Worm (Caenorhabditis elegans) whole organism, L4 larva: ENCODE results near the gene C34H4.5.

Experiments
- R02D3.7 ChIP-seq: fragments of 150-350 bp; sonication (generic microtip); optimal IDR thresholded peaks from 3 replicates; lab custom pipeline; 2014; ENCODE audit warnings: missing biosample characterization, missing genetic modification characterization
- ZK337.2 ChIP-seq: fragments of 200-800 bp; sonication (Bioruptor generic); IDR thresholded peaks from 2 replicates; pipeline ENCODE4 v1.3.6; 2022; ENCODE audit warnings: missing genetic modification reagents, missing genetic modification characterization, missing compliant biosample characterization
- ceh-62 ChIP-seq: sonication (generic microtip); optimal IDR thresholded peaks from 2 replicates; lab custom pipeline; 2017; ENCODE audit warnings: missing biosample characterization, missing genetic modification characterization
- ces-1 ChIP-seq: fragments of 150-350 bp; sonication (generic microtip); optimal IDR thresholded peaks from 4 replicates; lab custom pipeline; 2014; ENCODE audit warnings: missing biosample characterization, missing genetic modification reagents, missing genetic modification characterization
- daf-12 ChIP-seq: fragments of 150-350 bp; optimal IDR thresholded peaks from 2 replicates; lab custom pipeline; 2014; ENCODE audit warnings: missing biosample characterization, missing genetic modification reagents, missing genetic modification characterization
- daf-8 ChIP-seq: fragments of 200-800 bp; sonication (Bioruptor generic); IDR thresholded peaks from 2 replicates; pipeline ENCODE4 v1.3.6; 2022; ENCODE audit warnings: missing genetic modification characterization, missing compliant biosample characterization
- dmd-9 ChIP-seq: fragments of 200-800 bp; sonication (Bioruptor generic); IDR thresholded peaks from 2 replicates; pipeline ENCODE4 v1.3.6; 2022; ENCODE audit warnings: missing genetic modification reagents, missing genetic modification characterization, missing compliant biosample characterization
- fos-1 ChIP-seq: fragments of 150-350 bp; optimal IDR thresholded peaks from 2 replicates; lab custom pipeline; 2014; ENCODE audit warnings: missing biosample characterization, missing genetic modification characterization
- gei-8 ChIP-seq: fragments of 200-800 bp; sonication (Bioruptor generic); optimal IDR thresholded peaks from 2 replicates; lab custom pipeline; 2018; ENCODE audit warnings: mild to moderate bottlenecking, missing genetic modification characterization, missing compliant biosample characterization
- lin-1 ChIP-seq: fragments of 200-800 bp; sonication (Bioruptor generic); IDR thresholded peaks from 2 replicates; pipeline ENCODE4 v1.3.6; 2022; ENCODE audit warnings: missing genetic modification reagents, missing genetic modification characterization, missing compliant biosample characterization
- mxl-3 ChIP-seq: fragments of 200-800 bp; sonication (Bioruptor generic); optimal IDR thresholded peaks from 2 replicates; lab custom pipeline; 2018; ENCODE audit warnings: mild to moderate bottlenecking, missing genetic modification characterization, missing compliant biosample characterization
- nhr-77 ChIP-seq: fragments of 150-350 bp; optimal IDR thresholded peaks from 2 replicates; lab custom pipeline; 2014; ENCODE audit warnings: missing biosample characterization, missing genetic modification characterization
- snpc-4 ChIP-seq: fragments of 150-350 bp; optimal IDR thresholded peaks from 2 replicates; lab custom pipeline; 2014; ENCODE audit warnings: missing biosample characterization, missing genetic modification characterization

The C34H4.5 gene

ce11 chrIV:1496017-1496678 lies 53.9 kb downstream of the C34H4.5 start, which contains the start of gene npp-20 (continued):
- TF ChIP-seq daf-12 (tag; lab: Kevin White, UChicago) (no peak), fos-1 (tag; lab: Kevin White, UChicago) (no peak), gei-8 (GFP tag; lab: Kevin White, UChicago) (no peak), R02D3.7 (tag; lab: Kevin White, UChicago) (no peak), ZK337.2 (no peak), dmd-9 (no peak), snpc-4 (tag; lab: Kevin White, UChicago) (no peak), daf-8 (GFP tag; lab: Robert Waterston, UW) (no peak), mxl-3 (GFP tag; lab: Kevin White, UChicago) (no peak), nhr-77 (tag; lab: Kevin White, UChicago) (no peak), lin-1 (GFP tag; lab: Robert Waterston, UW) (no peak), ces-1 (GFP tag; lab: Kevin White, UChicago) (no peak), ceh-62 (no peak)
